Worm (Caenorhabditis elegans) whole organism, L1 larva: ENCODE results near the gene clec-24.

Source experiments
- Y116A8C.19 ChIP-seq: sonication (generic microtip); optimal IDR thresholded peaks from 2 replicates; lab custom pipeline; 2016; ENCODE audit warnings: missing compliant biosample characterization, missing genetic modification characterization, borderline replicate concordance
- aly-2 ChIP-seq: fragments of 150-350 bp; optimal IDR thresholded peaks from 2 replicates; lab custom pipeline; 2014; ENCODE audit warnings: missing biosample characterization, missing genetic modification characterization
- ama-1 ChIP-seq: fragments of 150-350 bp; optimal IDR thresholded peaks from 2 replicates; lab custom pipeline; 2014
- blmp-1 ChIP-seq: fragments of 150-350 bp; optimal IDR thresholded peaks from 2 replicates; lab custom pipeline; 2014; ENCODE audit warnings: missing biosample characterization, missing genetic modification characterization
- ceh-82 ChIP-seq, 3 experiments: fragments of 150-350 bp in 1 of 3; sonication (generic microtip) in 2 of 3; optimal IDR thresholded peaks; 2 replicates each; lab custom pipeline; 2014 to 2017; ENCODE audit warnings: missing biosample characterization in 3 of 3, missing genetic modification characterization in 3 of 3
- dpl-1 ChIP-seq, 3 experiments: fragments of 150-350 bp in 2 of 3; sonication (generic microtip) in 1 of 3; optimal IDR thresholded peaks; 2 replicates each; lab custom pipeline; 2014 to 2017; ENCODE audit warnings: missing biosample characterization in 3 of 3, missing genetic modification characterization in 3 of 3, missing genetic modification reagents in 3 of 3
- dsc-1 ChIP-seq: sonication (generic microtip); optimal IDR thresholded peaks from 2 replicates; lab custom pipeline; 2016; ENCODE audit warnings: mild to moderate bottlenecking, missing genetic modification characterization, missing compliant biosample characterization
- efl-3 ChIP-seq: fragments of 200-800 bp; sonication (Bioruptor generic); optimal IDR thresholded peaks from 2 replicates; lab custom pipeline; 2018; ENCODE audit warnings: mild to moderate bottlenecking, missing genetic modification characterization, missing compliant biosample characterization
- elt-2 ChIP-seq: sonication (generic microtip); optimal IDR thresholded peaks from 2 replicates; lab custom pipeline; 2016; ENCODE audit warnings: missing genetic modification characterization, mild to moderate bottlenecking, inconsistent platforms, missing compliant biosample characterization, missing genetic modification reagents
- elt-3 ChIP-seq, 6 experiments: fragments of 150-350 bp in 1 of 6; sonication (generic microtip); optimal IDR thresholded peaks; 2 replicates each; lab custom pipeline; 2017 to 2018; ENCODE audit warnings: missing biosample characterization in 6 of 6, missing genetic modification characterization in 6 of 6, inconsistent platforms in 1 of 6
- grh-1 ChIP-seq: fragments of 200-800 bp; sonication (Bioruptor generic); IDR thresholded peaks from 2 replicates; pipeline ENCODE4 v1.3.6; 2022; ENCODE audit warnings: missing genetic modification reagents, missing genetic modification characterization, missing compliant biosample characterization
- irx-1 ChIP-seq: sonication (generic microtip); optimal IDR thresholded peaks from 2 replicates; lab custom pipeline; 2016; ENCODE audit warnings: missing genetic modification characterization, missing compliant biosample characterization
- jun-1 ChIP-seq: fragments of 150-350 bp; optimal IDR thresholded peaks from 2 replicates; lab custom pipeline; 2014; ENCODE audit warnings: missing biosample characterization, missing genetic modification reagents, missing genetic modification characterization
- lin-14 ChIP-seq: fragments of 200-800 bp; sonication (Bioruptor generic); optimal IDR thresholded peaks from 2 replicates; lab custom pipeline; 2018; ENCODE audit warnings: mild to moderate bottlenecking, missing genetic modification characterization, moderate library complexity, missing compliant biosample characterization
- lin-15B ChIP-seq: fragments of 150-350 bp; sonication (generic microtip); optimal IDR thresholded peaks from 3 replicates; lab custom pipeline; 2014; ENCODE audit warnings: missing biosample characterization, missing genetic modification characterization
- lin-35 ChIP-seq, 2 experiments: fragments of 150-350 bp; optimal IDR thresholded peaks; 2 replicates each; lab custom pipeline; 2014; ENCODE audit warnings: missing biosample characterization in 2 of 2, missing genetic modification characterization in 2 of 2, missing genetic modification reagents in 2 of 2
- lin-39 ChIP-seq: fragments of 150-350 bp; optimal IDR thresholded peaks from 2 replicates; lab custom pipeline; 2014; ENCODE audit warnings: missing biosample characterization, missing genetic modification reagents, missing genetic modification characterization
- mab-9 ChIP-seq: fragments of 200-800 bp; sonication (Bioruptor generic); IDR thresholded peaks from 2 replicates; pipeline ENCODE4 v1.3.6; 2022; ENCODE audit warnings: missing genetic modification reagents, missing genetic modification characterization, missing compliant biosample characterization
- mdl-1 ChIP-seq, 2 experiments: fragments of 150-350 bp; optimal IDR thresholded peaks; 2 replicates each; lab custom pipeline; 2014 to 2017; ENCODE audit warnings: missing biosample characterization in 2 of 2, missing genetic modification characterization in 2 of 2, inconsistent platforms in 1 of 2
- mef-2 ChIP-seq: fragments of 150-350 bp; optimal IDR thresholded peaks from 2 replicates; lab custom pipeline; 2014; ENCODE audit warnings: missing biosample characterization, missing genetic modification characterization
- nhr-11 ChIP-seq: fragments of 150-350 bp; optimal IDR thresholded peaks from 2 replicates; lab custom pipeline; 2014; ENCODE audit warnings: missing biosample characterization, missing genetic modification characterization
- nhr-12 ChIP-seq: sonication (generic microtip); optimal IDR thresholded peaks from 2 replicates; lab custom pipeline; 2017; ENCODE audit warnings: missing biosample characterization, missing genetic modification characterization
- nhr-19 ChIP-seq: fragments of 200-800 bp; sonication (Bioruptor generic); conservative IDR thresholded peaks from 2 replicates; pipeline ENCODE4 v1.3.6; 2022; ENCODE audit warnings: missing genetic modification characterization, missing compliant biosample characterization
- nhr-20 ChIP-seq: sonication (generic microtip); optimal IDR thresholded peaks from 2 replicates; lab custom pipeline; 2016; ENCODE audit warnings: mild to moderate bottlenecking, missing genetic modification characterization, missing compliant biosample characterization
- nhr-28 ChIP-seq: fragments of 150-350 bp; optimal IDR thresholded peaks from 2 replicates; lab custom pipeline; 2014; ENCODE audit warnings: missing biosample characterization, missing genetic modification characterization
- nhr-71 ChIP-seq: sonication (generic microtip); optimal IDR thresholded peaks from 2 replicates; lab custom pipeline; 2016; ENCODE audit warnings: mild to moderate bottlenecking, missing genetic modification characterization, moderate library complexity, missing compliant biosample characterization
- nhr-84 ChIP-seq: sonication (generic microtip); optimal IDR thresholded peaks from 2 replicates; lab custom pipeline; 2017; ENCODE audit warnings: missing biosample characterization, missing genetic modification characterization
- nhr-85 ChIP-seq: sonication (generic microtip); peaks from one replicate; lab custom pipeline; 2016; ENCODE audit warnings: missing genetic modification characterization, inconsistent platforms, missing compliant biosample characterization
- pag-3 ChIP-seq: sonication (generic microtip); optimal IDR thresholded peaks from 2 replicates; lab custom pipeline; 2017; ENCODE audit warnings: missing genetic modification characterization, mild to moderate bottlenecking, missing compliant biosample characterization, antibody characterized with exemption, borderline replicate concordance; ENCODE audit not compliant: insufficient read depth
- pax-3 ChIP-seq: fragments of 200-800 bp; sonication (Bioruptor generic); optimal IDR thresholded peaks from 2 replicates; lab custom pipeline; 2018; ENCODE audit warnings: mild to moderate bottlenecking, missing genetic modification characterization, moderate library complexity, missing compliant biosample characterization
- rnt-1 ChIP-seq: sonication (generic microtip); optimal IDR thresholded peaks from 2 replicates; lab custom pipeline; 2016; ENCODE audit warnings: mild to moderate bottlenecking, missing genetic modification characterization, moderate library complexity, missing compliant biosample characterization
- skn-1 ChIP-seq: fragments of 150-350 bp; optimal IDR thresholded peaks from 2 replicates; lab custom pipeline; 2014; ENCODE audit warnings: missing biosample characterization, missing genetic modification characterization
- sptf-1 ChIP-seq: fragments of 150-350 bp; optimal IDR thresholded peaks from 2 replicates; lab custom pipeline; 2014; ENCODE audit warnings: missing biosample characterization, missing genetic modification characterization
- sup-37 ChIP-seq: fragments of 200-800 bp; sonication (Bioruptor generic); optimal IDR thresholded peaks from 2 replicates; lab custom pipeline; 2018; ENCODE audit warnings: mild to moderate bottlenecking, missing genetic modification characterization, missing compliant biosample characterization
- swsn-7 ChIP-seq: sonication (generic microtip); optimal IDR thresholded peaks from 2 replicates; lab custom pipeline; 2016; ENCODE audit warnings: missing genetic modification characterization, missing compliant biosample characterization
- tbx-2 ChIP-seq: sonication (generic microtip); optimal IDR thresholded peaks from 2 replicates; lab custom pipeline; 2016; ENCODE audit warnings: missing genetic modification characterization, missing compliant biosample characterization
- tlp-1 ChIP-seq: fragments of 150-350 bp; optimal IDR thresholded peaks from 2 replicates; lab custom pipeline; 2014; ENCODE audit warnings: missing biosample characterization, missing genetic modification characterization
- unc-130 ChIP-seq: fragments of 150-350 bp; optimal IDR thresholded peaks from 2 replicates; lab custom pipeline; 2017; ENCODE audit warnings: missing biosample characterization, missing genetic modification characterization, inconsistent platforms
- unc-86 ChIP-seq: sonication (generic microtip); optimal IDR thresholded peaks from 2 replicates; lab custom pipeline; 2016; ENCODE audit warnings: missing genetic modification characterization, missing compliant biosample characterization
- xbp-1 ChIP-seq: sonication (generic microtip); optimal IDR thresholded peaks from 2 replicates; lab custom pipeline; 2016; ENCODE audit warnings: missing genetic modification characterization, missing compliant biosample characterization
- zip-4 ChIP-seq: fragments of 200-800 bp; sonication (Bioruptor generic); optimal IDR thresholded peaks from 2 replicates; lab custom pipeline; 2018; ENCODE audit warnings: mild to moderate bottlenecking, missing genetic modification characterization, moderate library complexity, missing compliant biosample characterization
- ztf-4 ChIP-seq: fragments of 150-350 bp; optimal IDR thresholded peaks from 2 replicates; lab custom pipeline; 2014; ENCODE audit warnings: missing biosample characterization, missing genetic modification characterization

Gene clec-24

ce11 chrV:16816707-16817106, 45.1 kb upstream of the clec-24 start (continued):
- TF ChIP-seq nhr-20 (tag; lab: Kevin White, UChicago) = peak; percentile 32
- TF ChIP-seq nhr-19 (GFP tag; lab: Robert Waterston, UW) = no peak; the same call in 1 of the 2 replicates
- no peak for TF ChIP-seq efl-3
- TF ChIP-seq dsc-1 = no peak
- no peak for TF ChIP-seq mef-2 (tag; lab: Kevin White, UChicago)
- TF ChIP-seq pag-3 (tag; lab: Kevin White, UChicago) = no peak
- no peak for TF ChIP-seq ceh-82 (tag; optimal IDR thresholded peaks at IDR 0.05; lab: Kevin White, UChicago)
- no peak for TF ChIP-seq sup-37 (GFP tag; lab: Kevin White, UChicago)
- TF ChIP-seq aly-2 (tag; lab: Kevin White, UChicago) = no peak
- TF ChIP-seq grh-1 (GFP tag; lab: Robert Waterston, UW) = no peak
- TF ChIP-seq pax-3 (tag; lab: Kevin White, UChicago) = no peak
- TF ChIP-seq mab-9 (GFP tag; lab: Robert Waterston, UW) = no peak
- TF ChIP-seq tbx-2 = no peak
- no peak for TF ChIP-seq unc-86 (tag; lab: Kevin White, UChicago)
- peak in 1 of 3 experiments; percentile 18 for TF ChIP-seq dpl-1 (GFP tag; optimal IDR thresholded peaks at IDR 0.05; lab: Kevin White, UChicago)
- TF ChIP-seq ztf-4 = no peak
- no peak for TF ChIP-seq nhr-84 (tag; lab: Kevin White, UChicago)
- no peak for TF ChIP-seq nhr-12 (tag; lab: Kevin White, UChicago)
- no peak for TF ChIP-seq blmp-1 (tag; lab: Kevin White, UChicago)
- TF ChIP-seq lin-39 = no peak
- TF ChIP-seq elt-2 (tag; lab: Kevin White, UChicago) = peak; percentile 94
- TF ChIP-seq nhr-85 (tag; lab: Kevin White, UChicago) = no peak
- TF ChIP-seq nhr-11 (tag; lab: Kevin White, UChicago) = no peak
- peak in 1 of 2 experiments; percentile 46 for TF ChIP-seq mdl-1 (tag; optimal IDR thresholded peaks at IDR 0.05; lab: Kevin White, UChicago)
- peak; percentile 21 for TF ChIP-seq lin-14 (GFP tag; lab: Kevin White, UChicago)
- peak; percentile 27 for TF ChIP-seq nhr-71 (tag; lab: Kevin White, UChicago)
- peak in 2 of 6 experiments; percentile 40 to 72 for TF ChIP-seq elt-3 (tag; optimal IDR thresholded peaks at IDR 0.05; lab: Kevin White, UChicago)
- TF ChIP-seq skn-1 (tag; lab: Kevin White, UChicago) = no peak
- no peak for TF ChIP-seq lin-15B (tag; lab: Kevin White, UChicago)
- no peak for TF ChIP-seq nhr-28
- no peak for TF ChIP-seq xbp-1
- TF ChIP-seq jun-1 (tag; lab: Kevin White, UChicago) = no peak
- no peak for TF ChIP-seq unc-130 (tag; lab: Kevin White, UChicago)
- peak; percentile 84 for TF ChIP-seq tlp-1 (tag; lab: Kevin White, UChicago)
- TF ChIP-seq rnt-1 (tag; lab: Kevin White, UChicago) = no peak
- TF ChIP-seq, all 84 proteins: peak for 11

ce11 chrV:16821270-16821737, 40.5 kb upstream of the clec-24 start, which contains the start of gene T20B3.14:
T20B3.14 (minus strand) TSS chrV:16821320.
- TF ChIP-seq ama-1 = no peak
- TF ChIP-seq nhr-71 (tag; lab: Kevin White, UChicago) = no peak
- TF ChIP-seq lin-14 (GFP tag; lab: Kevin White, UChicago) = peak; percentile 22

ce11 chrV:16827485-16827884, 34.3 kb upstream of the clec-24 start, which contains the start of gene srh-216:
srh-216 (minus strand) TSS chrV:16827585.
- TF ChIP-seq irx-1 (tag; lab: Kevin White, UChicago) (no peak), ztf-4 (no peak), sptf-1 (no peak), nhr-85 (tag; lab: Kevin White, UChicago) (no peak), lin-35 (GFP tag; optimal IDR thresholded peaks at IDR 0.05; lab: Kevin White, UChicago) (no peak), swsn-7 (tag; lab: Kevin White, UChicago) (no peak), nhr-20 (tag; lab: Kevin White, UChicago) (no peak), nhr-11 (tag; lab: Kevin White, UChicago) (no peak), ceh-82 (tag; optimal IDR thresholded peaks at IDR 0.05; lab: Kevin White, UChicago) (no peak), nhr-71 (tag; lab: Kevin White, UChicago) (no peak), ama-1 (no peak), grh-1 (GFP tag; lab: Robert Waterston, UW) (no peak), Y116A8C.19 (tag; lab: Kevin White, UChicago) (no peak), nhr-28 (no peak), zip-4 (GFP tag; lab: Kevin White, UChicago) (no peak)
